Worm (Caenorhabditis elegans): ENCODE measurements around the gene try-4.
A peak's percentile ranks its signal among the peaks of the same experiment; 100 is the strongest.

Gene try-4

DNA sequence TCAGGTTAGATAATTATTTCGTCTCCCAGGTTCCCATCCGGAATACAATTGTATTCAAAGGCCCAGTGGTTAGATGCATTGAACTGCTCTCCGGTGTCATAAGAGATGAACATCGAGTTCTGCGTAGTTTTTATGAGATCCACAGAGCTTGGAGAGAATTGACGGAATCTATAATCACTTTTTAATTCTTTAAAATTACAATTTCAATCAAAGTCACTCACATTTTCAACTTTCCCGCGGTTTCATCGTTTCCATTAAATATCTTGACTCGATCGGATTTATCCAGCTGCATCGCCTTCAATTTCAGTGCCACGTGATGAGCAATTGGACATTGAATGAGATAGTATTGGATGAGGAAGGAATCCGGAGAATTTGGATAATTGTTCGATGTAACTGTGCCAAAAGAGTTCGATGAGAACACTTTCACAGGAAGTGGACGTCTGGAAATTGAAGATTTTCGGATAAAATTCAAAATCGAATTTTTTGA is 13.2 kb downstream of the try-4 start (continued):
- TF ChIP-seq sdz-12 (GFP tag; optimal IDR thresholded peaks at IDR 0.05) = peak; percentile 51
- TF ChIP-seq arid-1 (GFP tag; conservative IDR thresholded peaks at IDR 0.05) = peak; percentile 70; the same call in 1 of the 2 replicates
- TF ChIP-seq madf-9 (GFP tag; conservative IDR thresholded peaks at IDR 0.05) = no peak
- no peak for TF ChIP-seq fkh-10 (GFP tag; optimal IDR thresholded peaks at IDR 0.05)
- TF ChIP-seq hmg-1.1 (GFP tag; IDR thresholded peaks at IDR 0.05) = 0 out of 2 replicates have a peak, but pooled peaks have one; percentile 26
- TF ChIP-seq fos-1 (tag; optimal IDR thresholded peaks at IDR 0.05) = no peak
- TF ChIP-seq lin-29 (GFP tag; IDR thresholded peaks at IDR 0.05) = no peak
- TF ChIP-seq nhr-111 (GFP tag; optimal IDR thresholded peaks at IDR 0.05) = peak; percentile 17
- peak; percentile 91 for TF ChIP-seq F49E8.2 (tag; optimal IDR thresholded peaks at IDR 0.05; ENCODE audit: borderline replicate concordance)
- TF ChIP-seq daf-12 (tag; optimal IDR thresholded peaks at IDR 0.05) = no peak
- TF ChIP-seq nhr-42 (GFP tag; IDR thresholded peaks at IDR 0.05) = no peak
- TF ChIP-seq php-3 (GFP tag; IDR thresholded peaks at IDR 0.05) = no peak
- TF ChIP-seq unc-39 (tag; optimal IDR thresholded peaks at IDR 0.05) = no peak
- TF ChIP-seq pha-4 (GFP tag; IDR thresholded peaks at IDR 0.05) = peak; percentile 42; the same call in 1 of the 2 replicates
- TF ChIP-seq pha-4 (tag; optimal IDR thresholded peaks at IDR 0.05) = no peak
- TF ChIP-seq nhr-77 (tag; optimal IDR thresholded peaks at IDR 0.05) = no peak
- no peak for TF ChIP-seq Y5F2A.4 (GFP tag; optimal IDR thresholded peaks at IDR 0.05)
- TF ChIP-seq lin-1 (GFP tag; IDR thresholded peaks at IDR 0.05) = no peak
- no peak for TF ChIP-seq dmd-8 (GFP tag; IDR thresholded peaks at IDR 0.05)
- TF ChIP-seq ztf-11 (tag; optimal IDR thresholded peaks at IDR 0.05) = no peak
- TF ChIP-seq mxl-3 (GFP tag; optimal IDR thresholded peaks at IDR 0.05) = no peak
- TF ChIP-seq nhr-76 (tag; optimal IDR thresholded peaks at IDR 0.05) = no peak
- peak; percentile 39 for TF ChIP-seq mep-1 (tag; optimal IDR thresholded peaks at IDR 0.05)
- TF ChIP-seq ceh-62 (tag; optimal IDR thresholded peaks at IDR 0.05) = no peak
- peak in 1 of 2 experiments; percentile 64 for TF ChIP-seq lsy-2 (tag; optimal IDR thresholded peaks at IDR 0.05)
- TF ChIP-seq snpc-1.2 (GFP tag; IDR thresholded peaks at IDR 0.05) = no peak
- TF ChIP-seq lim-7 (GFP tag; IDR thresholded peaks at IDR 0.05) = no peak
- TF ChIP-seq skn-1 (tag; optimal IDR thresholded peaks at IDR 0.05) = no peak
- peak; percentile 26 for TF ChIP-seq dve-1 (tag; optimal IDR thresholded peaks at IDR 0.05; ENCODE audit: insufficient read depth)
- TF ChIP-seq egl-43 (GFP tag; IDR thresholded peaks at IDR 0.05) = 0 out of 2 replicates have a peak, but pooled peaks have one; percentile 46
- no peak for TF ChIP-seq ceh-28 (tag; optimal IDR thresholded peaks at IDR 0.05)
- peak in 1 of 2 experiments; percentile 63 for TF ChIP-seq daf-16 (GFP tag; optimal IDR thresholded peaks at IDR 0.05)
- TF ChIP-seq daf-16 (tag; optimal IDR thresholded peaks at IDR 0.05) = peak; percentile 9
- TF ChIP-seq dmd-6 (GFP tag; IDR thresholded peaks at IDR 0.05) = no peak
- no peak for TF ChIP-seq F37D6.2 (tag; optimal IDR thresholded peaks at IDR 0.05)
- TF ChIP-seq mes-2 (tag; optimal IDR thresholded peaks at IDR 0.05; ENCODE audit: poor library complexity, severe bottlenecking) = no peak
- TF ChIP-seq nhr-6 (tag; optimal IDR thresholded peaks at IDR 0.05) = no peak
- no peak for TF ChIP-seq zip-11 (GFP tag; IDR thresholded peaks at IDR 0.05)
- TF ChIP-seq ZK337.2 (GFP tag; IDR thresholded peaks at IDR 0.05) = no peak
- TF ChIP-seq unc-130 (GFP tag; optimal IDR thresholded peaks at IDR 0.05) = peak; percentile 6
- TF ChIP-seq unc-62 (GFP tag; optimal IDR thresholded peaks at IDR 0.05 in 1 of 2) = peak in 1 of 2 experiments; percentile 46
- no peak for TF ChIP-seq unc-62 (tag; optimal IDR thresholded peaks at IDR 0.05)
- TF ChIP-seq lir-3 (tag; optimal IDR thresholded peaks at IDR 0.05) = no peak
- no peak for TF ChIP-seq ztf-7 (tag; optimal IDR thresholded peaks at IDR 0.05)
- no peak for TF ChIP-seq F26F4.8 (GFP tag; conservative IDR thresholded peaks at IDR 0.05)
- peak; percentile 36 for TF ChIP-seq hlh-30 (tag; optimal IDR thresholded peaks at IDR 0.05; ENCODE audit: insufficient read depth)
- no peak for TF ChIP-seq jun-1 (tag; optimal IDR thresholded peaks at IDR 0.05)
- TF ChIP-seq Y75B8A.6 (GFP tag; IDR thresholded peaks at IDR 0.05) = no peak; the same call in 1 of the 2 replicates
- TF ChIP-seq lin-39 (tag; optimal IDR thresholded peaks at IDR 0.05) = no peak
- no peak for TF ChIP-seq T20F7.1 (GFP tag; optimal IDR thresholded peaks at IDR 0.05)
- no peak for TF ChIP-seq nhr-28 (tag; optimal IDR thresholded peaks at IDR 0.05)
- TF ChIP-seq lin-13 (GFP tag; optimal IDR thresholded peaks at IDR 0.05) = peak; percentile 26

All from whole organism, L4 larva.